Worm (Caenorhabditis elegans): ENCODE measurements around the gene B0334.4.

B0334.4 gene

ce11 chrII:11448753-11449152 lies 46.7 kb upstream of the B0334.4 start, which contains the start of gene W02B12.1:
Gene W02B12.1, plus strand, starts transcription at chrII:11449021.
- TF ChIP-seq elt-2 (tag; optimal IDR thresholded peaks at IDR 0.05) (peak; percentile 57), ztf-11 (tag; optimal IDR thresholded peaks at IDR 0.05) (no peak)

- no peak for TF ChIP-seq ces-1 (GFP tag; optimal IDR thresholded peaks at IDR 0.05)
- no peak for TF ChIP-seq efl-1 (optimal IDR thresholded peaks at IDR 0.05)
- TF ChIP-seq efl-1 (GFP tag; optimal IDR thresholded peaks at IDR 0.05 in 1 of 2), result peak in 1 of 2 experiments; percentile 26
Observed at ce11 chrII:11450882-11451281, 44.6 kb upstream of the B0334.4 start.

ce11 chrII:11451738-11452137 lies 43.8 kb upstream of the B0334.4 start:
- TF ChIP-seq nhr-237 (tag; optimal IDR thresholded peaks at IDR 0.05) (no peak), unc-98 (GFP tag; IDR thresholded peaks at IDR 0.05) (no peak), blmp-1 (tag; optimal IDR thresholded peaks at IDR 0.05) (no peak), nhr-20 (tag; optimal IDR thresholded peaks at IDR 0.05) (no peak), nhr-28 (tag; optimal IDR thresholded peaks at IDR 0.05) (no peak), ceh-82 (tag; optimal IDR thresholded peaks at IDR 0.05) (no peak), fkh-8 (tag; optimal IDR thresholded peaks at IDR 0.05) (no peak), ces-1 (GFP tag; optimal IDR thresholded peaks at IDR 0.05) (no peak), egl-13 (tag; optimal IDR thresholded peaks at IDR 0.05) (no peak), efl-1 (optimal IDR thresholded peaks at IDR 0.05) (no peak), efl-1 (GFP tag; optimal IDR thresholded peaks at IDR 0.05 in 1 of 2) (no peak), hpl-2 (GFP tag; optimal IDR thresholded peaks at IDR 0.05) (no peak), nhr-11 (tag; optimal IDR thresholded peaks at IDR 0.05) (no peak), snpc-4 (tag; optimal IDR thresholded peaks at IDR 0.05) (no peak), zag-1 (tag; optimal IDR thresholded peaks at IDR 0.05) (no peak), mep-1 (tag; optimal IDR thresholded peaks at IDR 0.05) (no peak), snu-23 (GFP tag; optimal IDR thresholded peaks at IDR 0.05) (no peak), tlp-1 (tag; optimal IDR thresholded peaks at IDR 0.05) (no peak), grh-1 (GFP tag; IDR thresholded peaks at IDR 0.05) (no peak), lin-15B (tag; optimal IDR thresholded peaks at IDR 0.05) (no peak), nhr-19 (GFP tag; conservative IDR thresholded peaks at IDR 0.05) (no peak)

- TF ChIP-seq ets-5 (GFP tag; IDR thresholded peaks at IDR 0.05) (no peak), C04F5.9 (tag; optimal IDR thresholded peaks at IDR 0.05) (no peak), vab-15 (tag; optimal IDR thresholded peaks at IDR 0.05) (no peak), lin-15B (tag; optimal IDR thresholded peaks at IDR 0.05) (no peak), aha-1 (tag; optimal IDR thresholded peaks at IDR 0.05) (no peak), swsn-7 (tag; optimal IDR thresholded peaks at IDR 0.05) (no peak), fkh-8 (tag; optimal IDR thresholded peaks at IDR 0.05) (no peak), isw-1 (GFP tag; IDR thresholded peaks at IDR 0.05) (no peak), lin-13 (GFP tag; optimal IDR thresholded peaks at IDR 0.05) (no peak), nhr-12 (tag; optimal IDR thresholded peaks at IDR 0.05) (no peak), fkh-10 (GFP tag; optimal IDR thresholded peaks at IDR 0.05) (no peak), mab-9 (GFP tag; IDR thresholded peaks at IDR 0.05) (no peak), tbx-2 (tag; optimal IDR thresholded peaks at IDR 0.05) (no peak), lin-14 (GFP tag; optimal IDR thresholded peaks at IDR 0.05) (no peak), nhr-237 (tag; optimal IDR thresholded peaks at IDR 0.05) (no peak), mdl-1 (tag; optimal IDR thresholded peaks at IDR 0.05) (no peak), nhr-90 (tag; optimal IDR thresholded peaks at IDR 0.05; ENCODE audit: poor library complexity) (no peak), egl-13 (tag; optimal IDR thresholded peaks at IDR 0.05) (no peak), skn-1 (tag; optimal IDR thresholded peaks at IDR 0.05) (no peak)
Observed at ce11 chrII:11452498-11453005, 42.9 kb upstream of the B0334.4 start, which contains the start of gene rsp-2. Gene rsp-2, minus strand, starts transcription at chrII:11452955.

Data from whole organism, L1 larva.